Worm (Caenorhabditis elegans): ENCODE results near the gene unc-49.

Gene unc-49

ce11 chrIII:10533310-10533709, 12.7 kb downstream of the unc-49 start (continued):
- TF ChIP-seq peb-1 (tag; optimal IDR thresholded peaks at IDR 0.05) (no peak), F13H6.1 (tag; optimal IDR thresholded peaks at IDR 0.05) (peak; percentile 19), C34F6.9 (tag; optimal IDR thresholded peaks at IDR 0.05) (no peak), ceh-82 (tag; optimal IDR thresholded peaks at IDR 0.05) (no peak), nhr-25 (tag; optimal IDR thresholded peaks at IDR 0.05) (peak; percentile 27), lin-39 (tag; optimal IDR thresholded peaks at IDR 0.05) (no peak), nhr-237 (tag; optimal IDR thresholded peaks at IDR 0.05) (no peak), mab-5 (tag; optimal IDR thresholded peaks at IDR 0.05) (no peak), nhr-10 (tag; optimal IDR thresholded peaks at IDR 0.05) (no peak), zag-1 (tag; optimal IDR thresholded peaks at IDR 0.05) (no peak), egl-27 (tag; optimal IDR thresholded peaks at IDR 0.05) (no peak), nhr-12 (tag; optimal IDR thresholded peaks at IDR 0.05) (no peak), lin-13 (GFP tag; optimal IDR thresholded peaks at IDR 0.05) (no peak), sem-4 (tag; optimal IDR thresholded peaks at IDR 0.05) (no peak), nhr-21 (tag; optimal IDR thresholded peaks at IDR 0.05) (peak; percentile 67), dmd-4 (tag; optimal IDR thresholded peaks at IDR 0.05) (no peak), ztf-1 (GFP tag; conservative IDR thresholded peaks at IDR 0.05) (no peak), elt-3 (tag; optimal IDR thresholded peaks at IDR 0.05) (no peak), lsy-2 (tag; optimal IDR thresholded peaks at IDR 0.05) (no peak)

ce11 chrIII:10534191-10534590, 13.6 kb downstream of the unc-49 start:
- no peak for TF ChIP-seq mbf-1 (tag; optimal IDR thresholded peaks at IDR 0.05)
- TF ChIP-seq F13H6.1 (tag; optimal IDR thresholded peaks at IDR 0.05), result peak; percentile 50
- peak; percentile 58 for TF ChIP-seq sma-3 (GFP tag; optimal IDR thresholded peaks at IDR 0.05)
- TF ChIP-seq ama-1 (optimal IDR thresholded peaks at IDR 0.05), result peak; percentile 43
- TF ChIP-seq ztf-4 (tag; optimal IDR thresholded peaks at IDR 0.05), result no peak
- TF ChIP-seq nhr-6 (tag; optimal IDR thresholded peaks at IDR 0.05), result no peak
- TF ChIP-seq nhr-129 (tag; optimal IDR thresholded peaks at IDR 0.05), result peak; percentile 88
- peak; percentile 49 for TF ChIP-seq fos-1 (tag; optimal IDR thresholded peaks at IDR 0.05)
- TF ChIP-seq sma-9 (GFP tag; optimal IDR thresholded peaks at IDR 0.05), result peak; percentile 76
- TF ChIP-seq sma-9 (tag; optimal IDR thresholded peaks at IDR 0.05), result no peak
- TF ChIP-seq snpc-4 (tag; optimal IDR thresholded peaks at IDR 0.05), result no peak
- TF ChIP-seq nhr-21 (tag; optimal IDR thresholded peaks at IDR 0.05), result peak; percentile 73
- TF ChIP-seq mdl-1 (tag; optimal IDR thresholded peaks at IDR 0.05), result peak; percentile 72 to 81
- peak in 1 of 2 experiments; percentile 13 for TF ChIP-seq lsy-2 (tag; optimal IDR thresholded peaks at IDR 0.05)
- TF ChIP-seq egl-27 (tag; optimal IDR thresholded peaks at IDR 0.05), result no peak
- TF ChIP-seq Y55F3AM.14 (GFP tag; optimal IDR thresholded peaks at IDR 0.05), result peak; percentile 56
- no peak for TF ChIP-seq nhr-10 (tag; optimal IDR thresholded peaks at IDR 0.05)
- TF ChIP-seq gmeb-1 (tag; optimal IDR thresholded peaks at IDR 0.05), result peak; percentile 21
- no peak for TF ChIP-seq ZK546.5 (tag; optimal IDR thresholded peaks at IDR 0.05)
- no peak for TF ChIP-seq unc-55 (GFP tag; optimal IDR thresholded peaks at IDR 0.05)
- TF ChIP-seq blmp-1 (tag; optimal IDR thresholded peaks at IDR 0.05; ENCODE audit: insufficient read depth), result peak; percentile 39
- TF ChIP-seq nhr-25 (tag; optimal IDR thresholded peaks at IDR 0.05), result peak; percentile 58

ce11 chrIII:10535226-10535625, 14.7 kb downstream of the unc-49 start, which contains the start of gene hpd-1:
Gene hpd-1 (plus strand): TSS chrIII:10535526.
- TF ChIP-seq ztf-4 (tag; optimal IDR thresholded peaks at IDR 0.05), result no peak
- no peak for TF ChIP-seq egl-27 (tag; optimal IDR thresholded peaks at IDR 0.05)
- no peak for TF ChIP-seq aly-2 (tag; optimal IDR thresholded peaks at IDR 0.05)
- no peak for TF ChIP-seq nhr-25 (tag; optimal IDR thresholded peaks at IDR 0.05)
- no peak for TF ChIP-seq C34F6.9 (tag; optimal IDR thresholded peaks at IDR 0.05)
- TF ChIP-seq gmeb-1 (tag; optimal IDR thresholded peaks at IDR 0.05), result no peak
- no peak for TF ChIP-seq mbf-1 (tag; optimal IDR thresholded peaks at IDR 0.05)
- no peak for TF ChIP-seq blmp-1 (tag; optimal IDR thresholded peaks at IDR 0.05; ENCODE audit: insufficient read depth)
- TF ChIP-seq sem-4 (tag; optimal IDR thresholded peaks at IDR 0.05), result no peak
- no peak for TF ChIP-seq unc-62 (GFP tag; optimal IDR thresholded peaks at IDR 0.05)
- no peak for TF ChIP-seq F13H6.1 (tag; optimal IDR thresholded peaks at IDR 0.05)
- TF ChIP-seq nhr-6 (tag; optimal IDR thresholded peaks at IDR 0.05), result no peak
- no peak for TF ChIP-seq ZK546.5 (tag; optimal IDR thresholded peaks at IDR 0.05)
- no peak for TF ChIP-seq fos-1 (tag; optimal IDR thresholded peaks at IDR 0.05)
- no peak for TF ChIP-seq crh-2 (tag; optimal IDR thresholded peaks at IDR 0.05)
- no peak for TF ChIP-seq elt-1 (tag; optimal IDR thresholded peaks at IDR 0.05)
- TF ChIP-seq lin-13 (GFP tag; optimal IDR thresholded peaks at IDR 0.05), result no peak
- TF ChIP-seq Y55F3AM.14 (GFP tag; optimal IDR thresholded peaks at IDR 0.05), result no peak
- no peak for TF ChIP-seq nhr-237 (tag; optimal IDR thresholded peaks at IDR 0.05)
- TF ChIP-seq mdl-1 (tag; optimal IDR thresholded peaks at IDR 0.05), result no peak

Data from whole organism, L2 larva.